Worm (Caenorhabditis elegans) whole organism, L4/young adult: ENCODE data around the gene atln-1.

Experiments used
- W03F9.2 ChIP-seq: fragments of 150-350 bp; optimal IDR thresholded peaks from 2 replicates; lab custom pipeline; 2014; ENCODE audit warnings: missing biosample characterization, missing genetic modification characterization
- dao-5 ChIP-seq: sonication (generic microtip); optimal IDR thresholded peaks from 2 replicates; lab custom pipeline; 2016; ENCODE audit warnings: missing genotype, missing genetic modification characterization, moderate library complexity, missing compliant biosample characterization
- him-1 ChIP-seq: sonication (generic microtip); optimal IDR thresholded peaks from 2 replicates; lab custom pipeline; 2016; ENCODE audit warnings: missing genotype, missing genetic modification reagents, missing genetic modification characterization, missing compliant biosample characterization

atln-1 gene

DNA sequence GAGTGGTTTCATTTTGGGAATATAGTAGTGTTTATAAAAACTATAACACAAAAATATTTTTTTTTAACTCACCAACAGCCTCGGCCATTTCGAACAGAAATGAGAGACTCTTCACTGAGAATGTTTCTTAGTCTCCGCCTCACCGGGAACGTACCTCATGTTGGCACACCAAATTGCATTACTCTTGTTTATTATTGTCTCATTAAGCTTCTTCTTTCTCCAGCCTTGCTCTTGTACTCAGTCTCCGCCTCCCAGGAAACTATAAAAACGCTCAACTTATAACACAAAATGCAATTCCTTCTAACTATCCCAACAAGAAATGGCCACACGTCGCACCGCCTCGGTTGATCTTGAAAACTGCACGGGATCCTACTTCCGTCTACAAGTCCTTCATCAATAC lies 44.1 kb downstream of the atln-1 start, which contains the start of the genes Y54G2A.48 and pudl-1:
Y54G2A.48 (minus strand) TSS at position 101 of the 400 bp plus-strand sequence.
pudl-1 (plus strand) TSS at position 320 of the 400 bp plus-strand sequence.
- no peak for TF ChIP-seq dao-5 (tag; lab: Kevin White, UChicago)
- TF ChIP-seq him-1 (tag; lab: Kevin White, UChicago) = no peak
- no peak for TF ChIP-seq W03F9.2 (tag; lab: Kevin White, UChicago)

DNA sequence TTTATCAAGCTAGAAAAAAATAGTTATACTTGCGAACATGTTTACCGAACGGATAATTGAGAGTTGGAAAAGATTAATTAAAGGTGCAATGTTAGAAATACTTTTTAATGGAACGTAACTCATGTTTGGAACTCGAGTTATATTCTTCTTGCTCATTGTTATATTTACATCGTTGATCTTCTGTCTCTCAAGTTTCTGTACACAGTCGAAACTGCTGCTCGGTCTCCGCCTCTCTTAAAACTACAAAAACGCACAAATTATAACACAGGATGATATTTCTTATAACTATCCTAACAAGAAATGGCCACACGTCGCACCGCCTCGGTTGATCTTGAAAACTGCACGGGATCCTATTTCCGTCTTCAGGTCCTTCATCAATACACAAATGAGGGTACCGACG lies 46.0 kb downstream of the atln-1 start, which contains the start of gene pudl-2:
pudl-2 (plus strand) TSS at position 301 of the 400 bp plus-strand sequence.
- TF ChIP-seq him-1 (tag; lab: Kevin White, UChicago) (no peak), dao-5 (tag; lab: Kevin White, UChicago) (no peak), W03F9.2 (tag; lab: Kevin White, UChicago) (no peak)

DNA sequence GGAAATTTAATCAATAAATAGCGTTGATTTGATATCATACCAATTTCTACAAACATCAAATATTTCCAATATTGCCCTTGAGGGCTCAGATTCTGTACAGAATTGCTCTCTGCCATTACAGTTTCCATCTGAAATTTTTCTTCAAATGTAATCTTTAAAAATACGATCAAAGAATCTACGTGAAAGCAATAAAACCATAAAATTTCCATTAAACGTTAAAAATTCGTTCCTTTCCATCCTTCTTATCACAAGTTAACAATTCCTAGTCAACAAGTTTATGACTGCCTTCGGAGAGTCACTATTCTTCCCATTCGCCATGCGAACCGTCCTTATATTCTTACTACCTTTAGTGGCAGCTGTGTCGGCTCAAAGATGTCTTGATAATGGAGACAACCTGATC lies 46.9 kb downstream of the atln-1 start, which contains the start of gene clec-82:
clec-82 (plus strand) TSS at position 301 of the 400 bp plus-strand sequence.
- TF ChIP-seq him-1 (tag; lab: Kevin White, UChicago) = no peak
- TF ChIP-seq dao-5 (tag; lab: Kevin White, UChicago) = no peak
- no peak for TF ChIP-seq W03F9.2 (tag; lab: Kevin White, UChicago)

DNA sequence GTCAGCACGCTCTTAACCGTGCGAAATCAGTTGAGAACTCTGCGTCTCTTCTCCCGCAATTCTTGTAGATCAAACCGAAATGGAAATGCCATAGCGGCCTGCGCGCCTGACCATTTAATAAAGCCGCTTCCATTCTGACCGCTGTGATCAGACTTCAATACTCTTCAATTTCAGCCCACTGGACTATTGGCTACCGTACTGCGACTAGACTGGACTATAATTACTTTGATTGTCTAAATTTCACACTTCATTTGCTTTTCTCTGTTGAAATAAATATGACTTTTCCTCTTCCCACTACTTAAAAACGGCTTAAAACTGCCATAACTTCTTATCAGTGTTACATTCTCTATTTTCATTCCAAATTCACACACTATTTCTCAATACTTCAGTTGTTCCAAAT lies 49.8 kb downstream of the atln-1 start, which contains the start of gene Y54G2A.7:
Y54G2A.7 (plus strand) TSS at position 301 of the 400 bp plus-strand sequence.
- TF ChIP-seq him-1 (tag; lab: Kevin White, UChicago) = no peak
- no peak for TF ChIP-seq W03F9.2 (tag; lab: Kevin White, UChicago)
- TF ChIP-seq dao-5 (tag; lab: Kevin White, UChicago) = no peak

DNA sequence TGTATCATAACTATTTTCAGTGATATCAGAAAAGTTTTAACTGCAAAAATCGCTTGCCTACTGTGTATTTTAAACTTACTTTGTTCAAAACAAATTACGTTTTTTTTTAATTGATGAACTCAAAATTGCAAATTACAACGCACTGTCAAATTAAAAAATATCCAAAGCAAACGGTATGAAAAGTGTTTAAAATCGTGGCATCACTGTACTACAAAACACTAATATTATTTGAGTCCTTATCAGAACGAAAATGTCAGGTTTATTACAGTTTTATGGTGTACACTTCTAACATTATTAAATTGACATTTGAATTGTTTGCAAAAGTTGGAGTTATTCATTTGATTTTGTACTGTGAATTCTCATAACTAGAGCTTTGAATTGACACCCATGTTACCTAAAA lies 52.8 kb downstream of the atln-1 start, which contains the start of gene clec-83:
clec-83 (minus strand) TSS at position 213 of the 400 bp plus-strand sequence.
- TF ChIP-seq W03F9.2 (tag; lab: Kevin White, UChicago) (no peak), dao-5 (tag; lab: Kevin White, UChicago) (no peak), him-1 (tag; lab: Kevin White, UChicago) (no peak)

DNA sequence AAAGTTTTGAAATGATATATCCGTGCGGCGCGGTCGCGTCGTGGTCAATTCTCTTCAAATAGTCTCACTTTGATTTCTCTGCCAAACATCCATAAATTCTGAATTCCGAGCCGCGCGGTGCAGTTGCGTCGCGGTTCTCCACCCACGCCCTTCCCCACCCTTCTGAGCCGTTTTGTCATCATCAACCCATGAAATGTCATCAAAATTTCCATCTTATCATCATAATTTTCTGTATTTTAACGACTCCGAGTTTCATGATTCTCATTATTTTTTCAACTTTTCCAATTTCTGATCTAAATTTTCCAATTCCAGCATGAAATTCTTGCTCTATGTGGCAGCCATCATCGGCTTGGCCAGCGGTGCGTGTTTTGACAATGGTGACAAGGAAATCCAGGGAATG lies 53.7 kb downstream of the atln-1 start, which contains the start of gene clec-84:
clec-84 (plus strand) TSS at position 301 of the 400 bp plus-strand sequence.
- TF ChIP-seq him-1 (tag; lab: Kevin White, UChicago) (no peak), dao-5 (tag; lab: Kevin White, UChicago) (no peak), W03F9.2 (tag; lab: Kevin White, UChicago) (no peak)

DNA sequence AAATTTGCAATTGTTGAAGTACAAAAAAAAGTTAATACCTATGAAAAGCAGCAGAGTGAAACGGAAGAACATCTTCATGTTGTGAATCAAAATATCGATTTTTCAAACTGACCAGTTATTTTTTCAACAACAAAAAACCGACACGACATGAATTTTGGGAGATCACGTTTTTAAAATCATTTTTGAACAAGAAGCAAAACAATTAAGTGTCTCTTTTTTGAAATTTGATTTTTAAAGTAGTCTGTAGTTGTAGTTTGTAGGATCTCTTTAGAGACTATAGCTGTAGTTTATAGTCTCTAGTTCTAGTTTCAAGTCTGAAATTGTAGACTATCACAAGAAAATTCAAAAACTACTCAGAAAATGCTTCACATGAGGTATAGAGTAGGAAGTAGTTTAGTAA lies 55.4 kb downstream of the atln-1 start, which contains the start of gene Y54G2A.15:
Y54G2A.15 (minus strand) TSS at position 101 of the 400 bp plus-strand sequence.
- no peak for TF ChIP-seq him-1 (tag; lab: Kevin White, UChicago)
- no peak for TF ChIP-seq W03F9.2 (tag; lab: Kevin White, UChicago)
- no peak for TF ChIP-seq dao-5 (tag; lab: Kevin White, UChicago)

DNA sequence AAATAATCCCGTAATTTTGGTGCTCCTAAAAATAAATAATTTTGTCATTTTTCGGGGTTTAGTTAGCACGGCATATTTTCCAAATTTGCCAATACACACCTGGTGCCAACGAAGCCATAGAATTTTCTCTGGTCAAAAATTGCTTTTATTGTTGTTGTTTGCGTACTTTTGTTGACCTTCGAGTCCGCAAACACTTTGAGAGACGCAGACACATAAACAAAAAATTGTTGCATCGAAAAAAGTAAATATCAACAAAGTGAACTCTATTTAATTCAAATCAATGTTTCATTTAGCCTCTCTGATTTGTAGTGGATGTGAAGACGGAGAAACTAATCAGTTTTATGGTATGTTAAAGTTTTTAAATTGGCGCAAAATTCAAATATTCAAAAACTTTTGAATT lies 57.8 kb downstream of the atln-1 start, which contains the start of gene Y54G2A.40:
Y54G2A.40 (plus strand) TSS at position 213 of the 400 bp plus-strand sequence.
- TF ChIP-seq dao-5 (tag; lab: Kevin White, UChicago) = no peak
- no peak for TF ChIP-seq W03F9.2 (tag; lab: Kevin White, UChicago)
- TF ChIP-seq him-1 (tag; lab: Kevin White, UChicago) = no peak
